Worm (Caenorhabditis elegans) whole organism, L2 larva: ENCODE measurements around the gene C14A6.3.

Experiments
- F13H6.1 ChIP-seq: sonication (generic microtip); optimal IDR thresholded peaks from 2 replicates; lab custom pipeline; 2016; ENCODE audit warnings: missing genetic modification characterization, missing compliant biosample characterization
- R02D3.7 ChIP-seq: fragments of 150-350 bp; optimal IDR thresholded peaks from 2 replicates; lab custom pipeline; 2014; ENCODE audit warnings: missing biosample characterization, missing genetic modification characterization
- Y55F3AM.14 ChIP-seq: fragments of 200-800 bp; sonication (Bioruptor generic); optimal IDR thresholded peaks from 2 replicates; lab custom pipeline; 2018; ENCODE audit warnings: mild to moderate bottlenecking, missing genetic modification characterization, missing compliant biosample characterization
- ZK546.5 ChIP-seq: sonication (generic microtip); optimal IDR thresholded peaks from 2 replicates; lab custom pipeline; 2017; ENCODE audit warnings: missing biosample characterization, missing genetic modification characterization
- alr-1 ChIP-seq: fragments of 150-350 bp; optimal IDR thresholded peaks from 2 replicates; lab custom pipeline; 2014; ENCODE audit warnings: missing biosample characterization, missing genetic modification characterization
- aly-2 ChIP-seq: fragments of 150-350 bp; optimal IDR thresholded peaks from 2 replicates; lab custom pipeline; 2014; ENCODE audit warnings: missing biosample characterization, missing genetic modification characterization
- ama-1 ChIP-seq: fragments of 150-350 bp; optimal IDR thresholded peaks from 2 replicates; lab custom pipeline; 2018; ENCODE audit warnings: inconsistent platforms
- blmp-1 ChIP-seq: sonication (generic microtip); optimal IDR thresholded peaks from 2 replicates; lab custom pipeline; 2017; ENCODE audit warnings: missing genetic modification characterization, mild to moderate bottlenecking, missing compliant biosample characterization, antibody characterized with exemption, moderate library complexity; ENCODE audit not compliant: insufficient read depth
- ceh-16 ChIP-seq: fragments of 150-350 bp; optimal IDR thresholded peaks from 2 replicates; lab custom pipeline; 2014; ENCODE audit warnings: missing biosample characterization, missing genetic modification characterization
- ceh-82 ChIP-seq: fragments of 150-350 bp; optimal IDR thresholded peaks from 2 replicates; lab custom pipeline; 2014; ENCODE audit warnings: missing biosample characterization, missing genetic modification characterization
- crh-2 ChIP-seq: sonication (generic microtip); optimal IDR thresholded peaks from 2 replicates; lab custom pipeline; 2017; ENCODE audit warnings: missing biosample characterization, missing genetic modification characterization
- dmd-4 ChIP-seq: sonication (generic microtip); optimal IDR thresholded peaks from 2 replicates; lab custom pipeline; 2017; ENCODE audit warnings: missing biosample characterization, missing genetic modification characterization
- egl-27 ChIP-seq: sonication (generic microtip); optimal IDR thresholded peaks from 3 replicates; lab custom pipeline; 2017; ENCODE audit warnings: missing biosample characterization, missing genetic modification reagents, missing genetic modification characterization
- elt-1 ChIP-seq: fragments of 150-350 bp; optimal IDR thresholded peaks from 2 replicates; lab custom pipeline; 2014; ENCODE audit warnings: missing biosample characterization, missing genetic modification characterization
- elt-3 ChIP-seq: sonication (generic microtip); optimal IDR thresholded peaks from 2 replicates; lab custom pipeline; 2017; ENCODE audit warnings: missing biosample characterization, missing genetic modification characterization
- fos-1 ChIP-seq: fragments of 150-350 bp; optimal IDR thresholded peaks from 2 replicates; lab custom pipeline; 2014; ENCODE audit warnings: missing biosample characterization, missing genetic modification characterization
- lin-11 ChIP-seq: fragments of 150-350 bp; sonication (generic microtip); optimal IDR thresholded peaks from 2 replicates; lab custom pipeline; 2014; ENCODE audit warnings: missing biosample characterization, missing genetic modification characterization, inconsistent platforms, mixed read lengths
- lin-39 ChIP-seq: fragments of 150-350 bp; optimal IDR thresholded peaks from 2 replicates; lab custom pipeline; 2014; ENCODE audit warnings: missing biosample characterization, missing genetic modification reagents, missing genetic modification characterization
- mab-5 ChIP-seq: fragments of 150-350 bp; optimal IDR thresholded peaks from 2 replicates; lab custom pipeline; 2014; ENCODE audit warnings: missing biosample characterization, missing genetic modification characterization
- mbf-1 ChIP-seq: sonication (generic microtip); optimal IDR thresholded peaks from 2 replicates; lab custom pipeline; 2017; ENCODE audit warnings: missing biosample characterization, missing genetic modification characterization
- nhr-11 ChIP-seq: fragments of 150-350 bp; optimal IDR thresholded peaks from 2 replicates; lab custom pipeline; 2014; ENCODE audit warnings: missing biosample characterization, missing genetic modification characterization
- nhr-129 ChIP-seq: fragments of 150-350 bp; optimal IDR thresholded peaks from 2 replicates; lab custom pipeline; 2014; ENCODE audit warnings: missing biosample characterization, missing genetic modification characterization
- nhr-21 ChIP-seq: fragments of 150-350 bp; optimal IDR thresholded peaks from 2 replicates; lab custom pipeline; 2014; ENCODE audit warnings: missing biosample characterization, missing genetic modification characterization
- nhr-23 ChIP-seq: fragments of 150-350 bp; optimal IDR thresholded peaks from 2 replicates; lab custom pipeline; 2014; ENCODE audit warnings: missing biosample characterization, missing genetic modification reagents, missing genetic modification characterization
- nhr-237 ChIP-seq: fragments of 150-350 bp; optimal IDR thresholded peaks from 2 replicates; lab custom pipeline; 2014; ENCODE audit warnings: missing biosample characterization, missing genetic modification characterization
- sem-4 ChIP-seq: fragments of 150-350 bp; optimal IDR thresholded peaks from 2 replicates; lab custom pipeline; 2014; ENCODE audit warnings: missing biosample characterization, missing genetic modification reagents, missing genetic modification characterization
- sma-3 ChIP-seq: sonication (generic microtip); optimal IDR thresholded peaks from 2 replicates; lab custom pipeline; 2016; ENCODE audit warnings: missing genetic modification reagents, missing genetic modification characterization, missing compliant biosample characterization
- sma-9 ChIP-seq, 2 experiments: fragments of 150-350 bp in 1 of 2; sonication (generic microtip) in 1 of 2; optimal IDR thresholded peaks; 2 replicates each; lab custom pipeline; 2014 to 2016; ENCODE audit warnings: missing genetic modification characterization in 2 of 2, mild to moderate bottlenecking in 1 of 2, missing biosample characterization in 1 of 2, missing compliant biosample characterization in 1 of 2, missing genetic modification reagents in 1 of 2, moderate library complexity in 1 of 2
- snpc-4 ChIP-seq: fragments of 150-350 bp; optimal IDR thresholded peaks from 2 replicates; lab custom pipeline; 2014; ENCODE audit warnings: missing biosample characterization, missing genetic modification characterization
- unc-55 ChIP-seq: fragments of 150-350 bp; sonication (generic microtip); optimal IDR thresholded peaks from 3 replicates; lab custom pipeline; 2014; ENCODE audit warnings: missing biosample characterization, missing genetic modification reagents, missing genetic modification characterization
- zag-1 ChIP-seq: fragments of 150-350 bp; optimal IDR thresholded peaks from 2 replicates; lab custom pipeline; 2014; ENCODE audit warnings: missing biosample characterization, missing genetic modification characterization
- ztf-11 ChIP-seq: sonication (generic microtip); optimal IDR thresholded peaks from 2 replicates; lab custom pipeline; 2017; ENCODE audit warnings: missing biosample characterization, missing genetic modification characterization
- ztf-4 ChIP-seq: fragments of 150-350 bp; optimal IDR thresholded peaks from 2 replicates; lab custom pipeline; 2014; ENCODE audit warnings: missing biosample characterization, missing genetic modification characterization

C14A6.3 gene

ce11 chrV:18146077-18146476 lies at the start of gene C14A6.3:
Gene C14A6.3 (plus strand): TSS chrV:18146377.
- TF ChIP-seq lin-39 (tag; lab: Kevin White, UChicago): no peak
- peak; percentile 4 for TF ChIP-seq fos-1 (tag; lab: Kevin White, UChicago)
- TF ChIP-seq, all 48 proteins: peak for 1

DNA sequence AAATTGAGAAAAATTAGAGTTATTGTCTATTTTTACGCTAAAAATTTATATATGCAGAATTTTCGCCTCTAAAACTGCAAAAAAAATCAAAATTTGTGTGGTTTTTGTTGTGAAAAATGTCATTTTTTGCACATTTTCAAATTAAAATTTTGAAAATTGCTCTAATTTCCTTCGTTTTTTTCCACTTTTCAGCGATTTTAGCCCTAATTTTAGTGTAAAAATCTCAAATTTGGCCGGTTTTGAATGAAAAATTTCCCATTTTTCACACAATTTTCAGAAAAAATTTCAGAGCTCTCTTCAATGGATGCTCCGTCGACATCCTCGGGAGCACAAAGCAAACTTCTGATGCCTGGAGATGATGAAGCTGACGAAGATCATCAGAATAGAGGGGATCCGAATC lies 47.8 kb upstream of the C14A6.3 start, which contains the start of gene par-4:
TSS of gene par-4 (plus strand) at position 301 of the 400 bp plus-strand sequence.
- no peak for TF ChIP-seq nhr-21
- TF ChIP-seq ama-1: no peak
- TF ChIP-seq dmd-4 (tag; lab: Kevin White, UChicago): no peak
- TF ChIP-seq ztf-11: no peak
- TF ChIP-seq crh-2 (tag; lab: Kevin White, UChicago): no peak
- TF ChIP-seq sma-9 (GFP tag; optimal IDR thresholded peaks at IDR 0.05; lab: Kevin White, UChicago): no peak
- no peak for TF ChIP-seq sma-9 (tag; optimal IDR thresholded peaks at IDR 0.05; lab: Kevin White, UChicago)
- TF ChIP-seq nhr-23: no peak
- TF ChIP-seq F13H6.1: no peak
- no peak for TF ChIP-seq nhr-129
- no peak for TF ChIP-seq ceh-82
- TF ChIP-seq snpc-4 (tag; lab: Kevin White, UChicago): no peak
- TF ChIP-seq ztf-4 (tag; lab: Kevin White, UChicago): no peak
- TF ChIP-seq mab-5 (tag; lab: Kevin White, UChicago): no peak
- no peak for TF ChIP-seq sma-3 (GFP tag; lab: Kevin White, UChicago)
- TF ChIP-seq blmp-1: no peak
- TF ChIP-seq elt-1 (tag; lab: Kevin White, UChicago): no peak
- no peak for TF ChIP-seq mbf-1 (tag; lab: Kevin White, UChicago)
- no peak for TF ChIP-seq elt-3
- TF ChIP-seq, all 48 proteins: peak for 0

DNA sequence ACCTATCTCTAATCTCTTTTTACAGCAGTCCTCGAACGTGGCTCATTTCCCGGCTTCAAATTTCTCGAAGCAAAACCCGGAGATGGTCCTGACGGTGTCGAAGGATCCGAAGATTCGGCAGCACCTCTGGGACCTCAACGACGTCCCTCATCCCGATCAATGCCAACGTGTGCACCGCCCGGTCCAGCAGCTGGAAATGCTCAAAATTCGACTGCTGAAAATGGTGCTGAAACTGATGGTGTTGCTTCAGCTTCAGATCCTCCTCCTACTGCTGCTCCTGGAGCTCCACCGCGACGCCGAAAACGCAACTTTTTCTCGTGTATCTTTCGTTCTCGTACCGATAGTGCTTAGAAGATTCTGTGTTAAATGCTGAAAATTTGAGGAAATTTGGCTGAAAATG lies 40.1 kb upstream of the C14A6.3 start:
- TF ChIP-seq elt-1 (tag; lab: Kevin White, UChicago): no peak
- TF ChIP-seq R02D3.7 (tag; lab: Kevin White, UChicago): no peak
- TF ChIP-seq zag-1 (tag; lab: Kevin White, UChicago): no peak

- no peak for TF ChIP-seq Y55F3AM.14 (GFP tag; lab: Kevin White, UChicago)
- TF ChIP-seq lin-11 (tag; lab: Kevin White, UChicago): no peak
- TF ChIP-seq F13H6.1: no peak
- TF ChIP-seq sem-4: no peak
- TF ChIP-seq egl-27: no peak
- no peak for TF ChIP-seq dmd-4 (tag; lab: Kevin White, UChicago)
- no peak for TF ChIP-seq unc-55 (GFP tag; lab: Kevin White, UChicago)
- no peak for TF ChIP-seq nhr-237
- no peak for TF ChIP-seq ZK546.5 (tag; lab: Kevin White, UChicago)
- TF ChIP-seq mab-5 (tag; lab: Kevin White, UChicago): no peak
- TF ChIP-seq ceh-16 (tag; lab: Kevin White, UChicago): no peak
- TF ChIP-seq ama-1: no peak
- TF ChIP-seq nhr-11 (tag; lab: Kevin White, UChicago): no peak
- TF ChIP-seq R02D3.7 (tag; lab: Kevin White, UChicago): no peak
- no peak for TF ChIP-seq crh-2 (tag; lab: Kevin White, UChicago)
- TF ChIP-seq ztf-11: no peak
- no peak for TF ChIP-seq ceh-82
- TF ChIP-seq alr-1 (tag; lab: Kevin White, UChicago): no peak
Observed at ce11 chrV:18107969-18108368, 38.2 kb upstream of the C14A6.3 start, which contains the start of gene Y37H2A.1. Gene Y37H2A.1 (plus strand): TSS chrV:18108269.

ce11 chrV:18109449-18109848 lies 36.7 kb upstream of the C14A6.3 start:
- TF ChIP-seq dmd-4 (tag; lab: Kevin White, UChicago) (no peak), nhr-237 (no peak)

DNA sequence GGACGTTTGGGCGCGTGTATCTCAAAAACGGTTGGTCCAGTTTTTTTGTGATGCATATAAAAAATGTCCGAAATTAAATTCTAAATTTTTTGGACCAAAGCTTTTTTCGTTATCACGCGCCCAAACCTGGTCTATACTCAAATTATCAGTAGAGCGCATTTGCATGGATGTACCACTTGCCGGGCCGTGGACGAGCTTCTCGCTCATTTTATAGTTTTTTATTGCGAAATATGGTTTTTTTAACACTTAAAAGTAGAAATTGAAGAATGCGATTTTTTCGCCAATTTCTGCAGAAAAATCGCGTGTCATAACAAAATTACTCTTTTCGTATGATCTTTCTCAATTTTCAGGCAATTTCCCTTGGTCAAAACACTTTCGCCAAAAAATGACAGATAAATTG lies 31.1 kb upstream of the C14A6.3 start:
- TF ChIP-seq unc-55 (GFP tag; lab: Kevin White, UChicago): peak; percentile 45

- TF ChIP-seq aly-2 (tag; lab: Kevin White, UChicago) (no peak), lin-11 (tag; lab: Kevin White, UChicago) (no peak)
Observed at ce11 chrV:18123639-18124038, 22.5 kb upstream of the C14A6.3 start, which contains the start of gene fbxa-107. Gene fbxa-107 (plus strand): TSS chrV:18123939.
